Fruit fly (Drosophila melanogaster): ENCODE measurements around the gene ATPsynC.

ATPsynC gene

dm6 chr3R:31218997-31219992, at the start of gene ATPsynC:
TSS of gene ATPsynC (minus strand) at chr3R:31219630.
- peak; percentile 59 for TF ChIP-seq h (GFP tag; optimal IDR thresholded peaks at IDR 0.05)
- TF ChIP-seq Sp1 (GFP tag; optimal IDR thresholded peaks at IDR 0.05) = peak; percentile 75
- TF ChIP-seq rgr (GFP tag; optimal IDR thresholded peaks at IDR 0.05) = peak; percentile 31
- peak in 1 of 2 experiments; percentile 30 for TF ChIP-seq foxo (GFP tag; optimal IDR thresholded peaks at IDR 0.05)
- no peak for TF ChIP-seq CG9705 (GFP tag; optimal IDR thresholded peaks at IDR 0.05)
- no peak for TF ChIP-seq Dfd (GFP tag; optimal IDR thresholded peaks at IDR 0.05)
- TF ChIP-seq CrebA (GFP tag; optimal IDR thresholded peaks at IDR 0.05; ENCODE audit: borderline replicate concordance) = no peak
- TF ChIP-seq OdsH (GFP tag; optimal IDR thresholded peaks at IDR 0.05) = peak; percentile 2
- no peak for TF ChIP-seq Vsx2 (GFP tag; optimal IDR thresholded peaks at IDR 0.05; ENCODE audit: partially characterized antibody)
- peak; percentile 4 for TF ChIP-seq Myc (optimal IDR thresholded peaks at IDR 0.05)
- TF ChIP-seq Hr83 (GFP tag; optimal IDR thresholded peaks at IDR 0.05; ENCODE audit: poor library complexity, severe bottlenecking) = peak; percentile 57
- no peak for TF ChIP-seq Rel (GFP tag; optimal IDR thresholded peaks at IDR 0.05)
- TF ChIP-seq Rel (tag; optimal IDR thresholded peaks at IDR 0.05) = peak; percentile 61
- TF ChIP-seq N (GFP tag; optimal IDR thresholded peaks at IDR 0.05) = peak; percentile 95
- no peak for TF ChIP-seq tai (GFP tag; optimal IDR thresholded peaks at IDR 0.05)
- TF ChIP-seq HLH106 (tag; optimal IDR thresholded peaks at IDR 0.05) = peak; percentile 7
- no peak for TF ChIP-seq dsf (GFP tag; optimal IDR thresholded peaks at IDR 0.05; ENCODE audit: borderline replicate concordance)
- TF ChIP-seq dl (GFP tag; optimal IDR thresholded peaks at IDR 0.05; ENCODE audit: insufficient read depth in 1 of 2, partially characterized antibody in 2 of 2) = peak; percentile 16 to 47
- peak; percentile 19 for TF ChIP-seq sv (GFP tag; optimal IDR thresholded peaks at IDR 0.05)
- TF ChIP-seq br (GFP tag; optimal IDR thresholded peaks at IDR 0.05) = peak; percentile 40
- TF ChIP-seq Hr78 (GFP tag; optimal IDR thresholded peaks at IDR 0.05) = peak; percentile 14

- TF ChIP-seq pan (optimal IDR thresholded peaks at IDR 0.05) = no peak
- no peak for TF ChIP-seq Hnf4 (GFP tag; optimal IDR thresholded peaks at IDR 0.05)
- TF ChIP-seq h (GFP tag; optimal IDR thresholded peaks at IDR 0.05) = no peak
- no peak for TF ChIP-seq Dif (GFP tag; optimal IDR thresholded peaks at IDR 0.05; ENCODE audit: partially characterized antibody)
- TF ChIP-seq Hr83 (GFP tag; optimal IDR thresholded peaks at IDR 0.05; ENCODE audit: poor library complexity, severe bottlenecking) = no peak
- no peak for TF ChIP-seq Sp1 (GFP tag; optimal IDR thresholded peaks at IDR 0.05)
- TF ChIP-seq dsf (GFP tag; optimal IDR thresholded peaks at IDR 0.05; ENCODE audit: borderline replicate concordance) = no peak
- no peak for TF ChIP-seq Dfd (GFP tag; optimal IDR thresholded peaks at IDR 0.05)
- no peak for TF ChIP-seq sage (GFP tag; optimal IDR thresholded peaks at IDR 0.05)
- no peak for TF ChIP-seq woc (GFP tag; optimal IDR thresholded peaks at IDR 0.05)
- no peak for TF ChIP-seq psq (GFP tag; optimal IDR thresholded peaks at IDR 0.05)
- no peak for TF ChIP-seq ey (GFP tag; optimal IDR thresholded peaks at IDR 0.05)
- TF ChIP-seq Myc (optimal IDR thresholded peaks at IDR 0.05) = no peak
- TF ChIP-seq HLH106 (tag; optimal IDR thresholded peaks at IDR 0.05) = no peak
- TF ChIP-seq fru (GFP tag; optimal IDR thresholded peaks at IDR 0.05) = no peak
- TF ChIP-seq CG9705 (GFP tag; optimal IDR thresholded peaks at IDR 0.05) = no peak
Observed at dm6 chr3R:31265430-31265829, 46.0 kb upstream of the ATPsynC start, which contains the start of gene ppk24. TSS of gene ppk24 (plus strand) at chr3R:31265730.

- TF ChIP-seq Abd-B (GFP tag; optimal IDR thresholded peaks at IDR 0.05) (no peak), Dfd (GFP tag; optimal IDR thresholded peaks at IDR 0.05) (no peak), brk (GFP tag; optimal IDR thresholded peaks at IDR 0.05) (no peak), Mio (GFP tag; optimal IDR thresholded peaks at IDR 0.05) (no peak), woc (GFP tag; optimal IDR thresholded peaks at IDR 0.05) (no peak), Myc (optimal IDR thresholded peaks at IDR 0.05) (peak; percentile 21), OdsH (GFP tag; optimal IDR thresholded peaks at IDR 0.05) (no peak), foxo (GFP tag; optimal IDR thresholded peaks at IDR 0.05) (no peak)
Observed at dm6 chr3R:31263934-31264333, 44.5 kb upstream of the ATPsynC start.

dm6 chr3R:31262298-31262697, 42.9 kb upstream of the ATPsynC start, which contains the start of gene CAH5:
TSS of gene CAH5 (plus strand) at chr3R:31262598.
- no peak for TF ChIP-seq N (GFP tag; optimal IDR thresholded peaks at IDR 0.05)
- no peak for TF ChIP-seq Rel (GFP tag; optimal IDR thresholded peaks at IDR 0.05)
- TF ChIP-seq Rel (tag; optimal IDR thresholded peaks at IDR 0.05) = no peak
- TF ChIP-seq pan (optimal IDR thresholded peaks at IDR 0.05) = no peak

Data from whole organism, wandering third instar larva.